Fruit fly (Drosophila melanogaster) whole organism, embryonic: ENCODE results near the gene CG46439.

ENCODE experiments used
- CG10959 ChIP-seq: fragments of 200-800 bp; sonication (Bioruptor generic); IDR thresholded peaks from 2 replicates; pipeline ENCODE4 v1.3.6; 2022; ENCODE audit warnings: missing biosample characterization, missing genetic modification characterization
- CG14050 ChIP-seq: fragments of 200-800 bp; sonication (Bioruptor generic); IDR thresholded peaks from 3 replicates; pipeline ENCODE4 v1.3.6; 2022; ENCODE audit warnings: missing biosample characterization, missing genetic modification characterization
- CG3847 ChIP-seq: fragments of 200-800 bp; sonication (Bioruptor generic); IDR thresholded peaks from 2 replicates; pipeline ENCODE4 v1.3.6; 2022; ENCODE audit warnings: missing biosample characterization, missing genetic modification characterization
- CG4360 ChIP-seq: fragments of 200-800 bp; sonication (Bioruptor generic); IDR thresholded peaks from 2 replicates; pipeline ENCODE4 v1.3.6; 2022; ENCODE audit warnings: missing biosample characterization, missing genetic modification characterization
- Gsc ChIP-seq: fragments of 200-800 bp; sonication (Bioruptor generic); IDR thresholded peaks from 2 replicates; pipeline ENCODE4 v1.3.6; 2022; ENCODE audit warnings: missing biosample characterization, missing genetic modification characterization
- h ChIP-seq: fragments of >200 bp; optimal IDR thresholded peaks from 2 replicates; lab custom pipeline; 2017
- kni ChIP-seq: fragments of 200-800 bp; sonication (Bioruptor generic); optimal IDR thresholded peaks from 3 replicates; lab custom pipeline; 2017; ENCODE audit warnings: mild to moderate bottlenecking, missing biosample characterization, missing genetic modification reagents, missing genetic modification characterization
- seq ChIP-seq: fragments of 200-800 bp; sonication (Bioruptor generic); IDR thresholded peaks from 2 replicates; pipeline ENCODE4 v1.3.6; 2022; ENCODE audit warnings: missing biosample characterization, missing genetic modification characterization

DNA sequence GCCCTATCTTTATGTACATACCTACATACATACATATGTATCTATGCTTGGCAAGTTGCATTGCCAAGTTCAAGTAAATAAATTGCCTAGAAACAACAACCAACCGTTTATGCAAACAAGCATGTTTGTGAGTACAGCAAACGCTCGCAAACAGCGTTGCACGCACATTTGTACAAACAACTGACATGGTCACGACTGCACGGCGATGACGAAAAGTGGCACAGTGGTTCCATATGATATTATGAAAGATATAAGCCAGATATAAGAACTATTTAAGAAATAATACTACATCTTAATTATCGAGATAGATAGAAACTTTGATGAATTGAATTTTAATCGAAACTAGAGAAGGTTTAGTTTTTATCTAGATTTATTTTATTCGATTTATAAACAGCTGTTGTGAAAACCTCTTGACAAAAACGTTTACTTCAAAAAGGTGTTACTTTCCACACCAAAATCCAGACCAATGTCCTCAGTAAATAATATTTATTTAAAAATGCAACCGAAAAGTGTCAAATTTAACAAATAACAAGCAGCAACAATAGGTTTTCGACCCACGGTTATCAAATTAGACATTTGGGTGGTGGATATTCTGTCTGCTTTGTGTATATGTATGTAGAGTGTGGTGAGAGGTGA, 6.1 kb downstream of the CG46439 start:
- peak; percentile 65 for TF ChIP-seq CG3847 (GFP tag; lab: Robert Waterston, UW)
- no peak for TF ChIP-seq h
- peak; percentile 35; the same call in 2 of the 3 replicates for TF ChIP-seq CG14050
- peak; percentile 83 for TF ChIP-seq CG10959
- TF ChIP-seq seq (GFP tag; lab: Robert Waterston, UW) = peak; percentile 85
- TF ChIP-seq CG4360 (GFP tag; lab: Robert Waterston, UW) = peak; percentile 86
- peak; percentile 93 for TF ChIP-seq kni (GFP tag; lab: Kevin White, UChicago)
- TF ChIP-seq Gsc (GFP tag; lab: Robert Waterston, UW) = peak; percentile 44; the same call in 1 of the 2 replicates
